Worm (Caenorhabditis elegans): ENCODE results near the gene nhr-209.

ce11 chrV:12085867-12086634 lies 11.9 kb upstream of the nhr-209 start:
- no peak for TF ChIP-seq snpc-4 (GFP tag; optimal IDR thresholded peaks at IDR 0.05)
- TF ChIP-seq snpc-4 (tag; optimal IDR thresholded peaks at IDR 0.05), result no peak
- TF ChIP-seq hlh-26 (GFP tag; conservative IDR thresholded peaks at IDR 0.05), result no peak
- TF ChIP-seq attf-3 (GFP tag; conservative IDR thresholded peaks at IDR 0.05), result no peak
- no peak for TF ChIP-seq ztf-18 (tag; optimal IDR thresholded peaks at IDR 0.05)
- TF ChIP-seq T26A5.8 (tag; optimal IDR thresholded peaks at IDR 0.05), result no peak
- TF ChIP-seq pha-4 (tag; optimal IDR thresholded peaks at IDR 0.05), result no peak
